Worm (Caenorhabditis elegans): ENCODE results near the gene C35D10.3.

- TF ChIP-seq pqm-1 (tag; optimal IDR thresholded peaks at IDR 0.05) (no peak), lin-15B (tag; optimal IDR thresholded peaks at IDR 0.05) (no peak), jun-1 (tag; optimal IDR thresholded peaks at IDR 0.05) (no peak), nhr-77 (tag; optimal IDR thresholded peaks at IDR 0.05) (no peak), nhr-28 (tag; optimal IDR thresholded peaks at IDR 0.05) (no peak), fkh-10 (GFP tag; optimal IDR thresholded peaks at IDR 0.05) (no peak), elt-2 (tag; optimal IDR thresholded peaks at IDR 0.05) (no peak), ZK546.5 (tag; optimal IDR thresholded peaks at IDR 0.05) (no peak), ceh-16 (tag; optimal IDR thresholded peaks at IDR 0.05) (no peak), elt-1 (tag; optimal IDR thresholded peaks at IDR 0.05) (no peak), snpc-4 (tag; optimal IDR thresholded peaks at IDR 0.05) (no peak), daf-12 (tag; optimal IDR thresholded peaks at IDR 0.05) (no peak), nhr-237 (tag; optimal IDR thresholded peaks at IDR 0.05) (no peak), ama-1 (optimal IDR thresholded peaks at IDR 0.05) (no peak)
Measured at ce11 chrIII:4866762-4867161, 2.0 kb upstream of the C35D10.3 start, which contains the start of gene C35D10.17.

Measured in whole organism, L3 larva.